Worm (Caenorhabditis elegans): Measurements from ENCODE around the gene bus-18.

The bus-18 gene

ce11 chrV:11799252-11799822 is 25.8 kb downstream of the bus-18 start (continued):
- TF ChIP-seq lin-15B (tag; optimal IDR thresholded peaks at IDR 0.05) (no peak), egl-13 (tag; optimal IDR thresholded peaks at IDR 0.05) (no peak), rnt-1 (tag; optimal IDR thresholded peaks at IDR 0.05) (no peak), C04F5.9 (tag; optimal IDR thresholded peaks at IDR 0.05) (no peak), lsy-2 (tag; optimal IDR thresholded peaks at IDR 0.05) (peak; percentile 21 to 53), ceh-63 (GFP tag; optimal IDR thresholded peaks at IDR 0.05) (no peak), nhr-28 (tag; optimal IDR thresholded peaks at IDR 0.05) (no peak), C16A3.4 (tag; optimal IDR thresholded peaks at IDR 0.05) (peak; percentile 46)

ce11 chrV:11800486-11800885 is 27.0 kb downstream of the bus-18 start:
- TF ChIP-seq nhr-85 (tag) = peak; percentile 76
- peak; percentile 26 for TF ChIP-seq nhr-19 (GFP tag; conservative IDR thresholded peaks at IDR 0.05)
- TF ChIP-seq tbx-2 (tag; optimal IDR thresholded peaks at IDR 0.05) = peak; percentile 21
- TF ChIP-seq lir-3 (tag; optimal IDR thresholded peaks at IDR 0.05; ENCODE audit: poor library complexity) = no peak
- peak in 1 of 2 experiments; percentile 11 for TF ChIP-seq lsy-2 (tag; optimal IDR thresholded peaks at IDR 0.05)
- TF ChIP-seq grh-1 (GFP tag; IDR thresholded peaks at IDR 0.05) = peak; percentile 24; the same call in 1 of the 2 replicates
- peak; percentile 78 for TF ChIP-seq nhr-20 (tag; optimal IDR thresholded peaks at IDR 0.05)
- TF ChIP-seq elt-3 (tag; optimal IDR thresholded peaks at IDR 0.05) = peak in 2 of 6 experiments; percentile 9 to 36
- no peak for TF ChIP-seq nhr-11 (tag; optimal IDR thresholded peaks at IDR 0.05)
- no peak for TF ChIP-seq irx-1 (tag; optimal IDR thresholded peaks at IDR 0.05)
- TF ChIP-seq nhr-71 (tag; optimal IDR thresholded peaks at IDR 0.05) = peak; percentile 34
- TF ChIP-seq mef-2 (tag; optimal IDR thresholded peaks at IDR 0.05) = no peak

- TF ChIP-seq aly-2 (tag; optimal IDR thresholded peaks at IDR 0.05) (no peak), grh-1 (GFP tag; IDR thresholded peaks at IDR 0.05) (0 out of 2 replicates have a peak, but pooled peaks have one; percentile 12), egl-27 (tag; optimal IDR thresholded peaks at IDR 0.05) (no peak), snpc-4 (tag; optimal IDR thresholded peaks at IDR 0.05) (no peak), zag-1 (tag; optimal IDR thresholded peaks at IDR 0.05) (no peak), elt-2 (tag; optimal IDR thresholded peaks at IDR 0.05) (no peak), pag-3 (tag; optimal IDR thresholded peaks at IDR 0.05; ENCODE audit: borderline replicate concordance, insufficient read depth) (no peak), elt-3 (tag; optimal IDR thresholded peaks at IDR 0.05) (peak in 5 of 6 experiments; percentile 23 to 88 (median 69)), lin-35 (GFP tag; optimal IDR thresholded peaks at IDR 0.05) (peak in 1 of 2 experiments; percentile 13), lin-39 (tag; optimal IDR thresholded peaks at IDR 0.05) (no peak), jun-1 (tag; optimal IDR thresholded peaks at IDR 0.05) (no peak), nhr-20 (tag; optimal IDR thresholded peaks at IDR 0.05) (peak; percentile 82), sptf-1 (tag; optimal IDR thresholded peaks at IDR 0.05) (no peak), hlh-17 (GFP tag; optimal IDR thresholded peaks at IDR 0.05; ENCODE audit: borderline replicate concordance) (no peak), nhr-71 (tag; optimal IDR thresholded peaks at IDR 0.05) (peak; percentile 74), ceh-82 (tag; optimal IDR thresholded peaks at IDR 0.05) (no peak), vab-15 (tag; optimal IDR thresholded peaks at IDR 0.05) (no peak), nhr-90 (tag; optimal IDR thresholded peaks at IDR 0.05; ENCODE audit: poor library complexity) (peak; percentile 55), ceh-8 (GFP tag; optimal IDR thresholded peaks at IDR 0.05) (no peak), fkh-4 (tag; optimal IDR thresholded peaks at IDR 0.05; ENCODE audit: borderline replicate concordance) (no peak), skn-1 (tag; optimal IDR thresholded peaks at IDR 0.05) (no peak), alr-1 (tag; optimal IDR thresholded peaks at IDR 0.05; ENCODE audit: borderline replicate concordance) (no peak), nhr-28 (tag; optimal IDR thresholded peaks at IDR 0.05) (no peak), ceh-88 (GFP tag; IDR thresholded peaks at IDR 0.05) (no peak), nhr-237 (tag; optimal IDR thresholded peaks at IDR 0.05) (no peak), tbx-2 (tag; optimal IDR thresholded peaks at IDR 0.05) (peak; percentile 77), ceh-63 (GFP tag; optimal IDR thresholded peaks at IDR 0.05) (no peak), lir-3 (tag; optimal IDR thresholded peaks at IDR 0.05; ENCODE audit: poor library complexity) (no peak), C34B4.2 (tag; optimal IDR thresholded peaks at IDR 0.05) (no peak), ztf-4 (tag; optimal IDR thresholded peaks at IDR 0.05) (no peak), blmp-1 (tag; optimal IDR thresholded peaks at IDR 0.05) (peak; percentile 50), pax-3 (tag; optimal IDR thresholded peaks at IDR 0.05) (no peak), egl-13 (tag; optimal IDR thresholded peaks at IDR 0.05) (no peak), unc-86 (tag; optimal IDR thresholded peaks at IDR 0.05) (no peak)
These were observed 27.7 kb downstream of the bus-18 start for ce11 chrV:11801076-11801849.

Data from whole organism, L1 larva.